Worm (Caenorhabditis elegans): ENCODE results near the gene eri-12.
A peak's percentile ranks its signal among the peaks of the same experiment; 100 is the strongest.

The eri-12 gene

DNA sequence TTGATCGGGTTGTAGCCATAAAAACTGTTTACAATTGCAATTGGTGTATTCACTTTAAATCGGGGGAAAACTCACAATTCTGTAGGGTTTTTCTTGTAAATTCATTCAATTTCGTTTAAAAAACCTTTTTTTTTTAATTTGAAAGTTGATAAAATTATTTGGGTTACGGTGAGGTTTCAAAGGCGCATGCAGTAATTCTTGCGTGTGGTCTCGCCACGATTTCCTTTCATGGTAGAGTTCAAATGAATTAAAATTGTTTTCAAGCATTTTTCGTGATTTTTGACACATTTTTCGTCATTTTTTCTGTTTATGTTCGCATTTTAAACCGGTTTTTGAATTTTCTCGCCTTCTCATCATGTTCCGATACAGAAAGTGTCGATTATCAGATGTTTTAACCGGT lies 38.0 kb downstream of the eri-12 start:
- TF ChIP-seq nhr-12 (tag; optimal IDR thresholded peaks at IDR 0.05) (no peak), elt-1 (tag; optimal IDR thresholded peaks at IDR 0.05) (no peak)

DNA sequence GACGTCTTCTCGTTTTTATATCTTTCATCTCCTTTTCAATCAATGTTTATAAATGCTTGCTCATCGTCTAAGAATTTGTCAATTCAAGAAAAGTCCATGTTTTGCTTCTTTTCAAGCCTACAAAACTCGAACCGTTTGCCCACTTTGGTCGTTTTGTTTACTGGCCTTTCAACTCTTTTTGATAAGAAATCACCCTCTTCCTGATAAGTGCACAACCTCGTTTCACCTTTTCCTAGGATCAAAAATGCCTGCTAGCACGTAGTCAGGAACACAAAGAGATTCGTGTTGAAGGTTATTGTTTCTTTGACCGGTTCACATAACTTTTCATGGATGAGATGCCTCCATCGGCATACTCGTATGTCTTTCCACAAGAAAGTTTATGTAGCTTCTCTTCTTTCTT lies 40.0 kb downstream of the eri-12 start:
- TF ChIP-seq aly-2 (tag; optimal IDR thresholded peaks at IDR 0.05) (no peak), pqm-1 (tag; optimal IDR thresholded peaks at IDR 0.05) (peak; percentile 38), elt-2 (tag; optimal IDR thresholded peaks at IDR 0.05) (peak; percentile 65)

DNA sequence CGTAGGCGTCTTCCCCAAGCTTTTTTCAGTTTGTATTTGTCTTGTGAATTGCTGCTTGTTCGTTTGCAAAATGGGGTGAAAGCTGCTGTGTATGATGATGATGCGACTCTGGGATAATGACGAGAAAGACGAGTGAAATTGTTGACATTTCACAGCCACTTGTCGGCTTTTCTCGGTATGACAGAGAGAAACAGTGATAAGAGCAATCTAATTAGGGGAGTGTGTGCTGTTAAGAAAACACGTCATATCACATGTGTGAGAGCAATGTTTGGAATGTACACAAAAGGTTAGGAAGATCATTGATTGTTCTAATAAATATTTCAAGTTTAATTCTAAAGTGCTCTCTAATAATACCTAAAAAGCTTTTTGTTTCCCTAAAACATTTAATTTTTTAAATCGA lies 41.0 kb downstream of the eri-12 start:
- no peak for TF ChIP-seq lin-39 (tag; optimal IDR thresholded peaks at IDR 0.05)
- no peak for TF ChIP-seq mml-1 (tag; optimal IDR thresholded peaks at IDR 0.05)
- TF ChIP-seq pqm-1 (tag; optimal IDR thresholded peaks at IDR 0.05) = peak; percentile 87
- TF ChIP-seq jun-1 (tag; optimal IDR thresholded peaks at IDR 0.05) = peak; percentile 15
- TF ChIP-seq nfya-1 (tag; optimal IDR thresholded peaks at IDR 0.05; ENCODE audit: insufficient read depth) = no peak
- TF ChIP-seq elt-2 (tag; optimal IDR thresholded peaks at IDR 0.05) = peak; percentile 87
- no peak for TF ChIP-seq ztf-11 (tag; optimal IDR thresholded peaks at IDR 0.05)
- TF ChIP-seq pha-4 (tag; optimal IDR thresholded peaks at IDR 0.05) = peak; percentile 86

DNA sequence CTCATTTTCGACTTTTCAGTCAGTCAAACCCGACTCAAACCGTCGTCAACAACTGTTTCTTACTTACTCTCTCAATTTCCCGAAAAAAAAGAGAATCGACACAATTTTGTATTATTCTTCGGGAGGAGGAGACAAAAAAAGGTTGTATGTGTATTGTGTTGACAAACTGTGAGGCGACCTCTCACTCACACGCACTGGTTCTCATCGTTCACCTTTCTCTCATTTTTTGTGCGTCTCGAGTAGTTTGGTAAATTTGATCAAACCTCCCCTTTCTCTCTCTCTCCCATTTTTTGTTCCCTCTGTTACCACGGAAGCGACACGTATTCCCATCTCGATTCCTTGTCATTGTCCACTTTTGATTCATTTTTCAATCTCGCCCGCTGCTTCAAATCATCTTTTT lies 42.2 kb downstream of the eri-12 start:
- TF ChIP-seq aly-2 (tag; optimal IDR thresholded peaks at IDR 0.05) (no peak), unc-39 (tag; optimal IDR thresholded peaks at IDR 0.05) (no peak), pha-4 (tag; optimal IDR thresholded peaks at IDR 0.05) (peak; percentile 95)

DNA sequence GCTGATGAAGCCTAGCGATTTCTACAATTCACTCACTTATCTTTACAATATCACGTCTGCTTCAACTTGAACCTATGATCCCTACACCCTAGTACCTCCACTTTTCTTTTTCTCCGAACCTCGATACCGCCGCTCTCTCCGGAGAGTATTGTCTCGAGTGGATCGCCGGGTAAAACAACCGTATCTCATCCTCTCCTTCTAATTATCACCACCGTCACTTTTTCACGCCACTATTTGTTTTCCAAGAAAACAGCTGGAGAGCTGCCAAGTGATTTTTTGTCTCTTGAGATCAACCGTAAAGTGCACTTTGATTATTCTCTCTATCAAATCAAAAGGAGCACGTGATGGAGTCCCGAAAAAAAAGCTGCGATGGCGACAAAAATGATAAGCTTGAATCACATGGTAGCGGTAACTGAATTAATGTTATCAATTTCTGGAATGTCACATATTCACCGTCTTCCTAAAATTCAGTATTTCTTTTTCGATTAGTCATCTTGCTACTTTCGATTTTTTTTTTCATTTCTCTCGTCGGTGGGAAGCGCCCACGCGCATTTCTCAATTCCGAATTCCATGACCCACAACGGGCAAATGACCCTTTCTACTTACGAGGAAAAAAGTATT lies 43.0 kb downstream of the eri-12 start:
- TF ChIP-seq lin-39 (tag; optimal IDR thresholded peaks at IDR 0.05) = no peak
- TF ChIP-seq pqm-1 (tag; optimal IDR thresholded peaks at IDR 0.05) = peak; percentile 89
- TF ChIP-seq ceh-82 (tag; optimal IDR thresholded peaks at IDR 0.05) = no peak
- TF ChIP-seq pha-4 (tag; optimal IDR thresholded peaks at IDR 0.05) = peak; percentile 35
- peak; percentile 63 for TF ChIP-seq jun-1 (tag; optimal IDR thresholded peaks at IDR 0.05)
- TF ChIP-seq elt-2 (tag; optimal IDR thresholded peaks at IDR 0.05) = peak; percentile 90
- no peak for TF ChIP-seq elt-1 (tag; optimal IDR thresholded peaks at IDR 0.05)

DNA sequence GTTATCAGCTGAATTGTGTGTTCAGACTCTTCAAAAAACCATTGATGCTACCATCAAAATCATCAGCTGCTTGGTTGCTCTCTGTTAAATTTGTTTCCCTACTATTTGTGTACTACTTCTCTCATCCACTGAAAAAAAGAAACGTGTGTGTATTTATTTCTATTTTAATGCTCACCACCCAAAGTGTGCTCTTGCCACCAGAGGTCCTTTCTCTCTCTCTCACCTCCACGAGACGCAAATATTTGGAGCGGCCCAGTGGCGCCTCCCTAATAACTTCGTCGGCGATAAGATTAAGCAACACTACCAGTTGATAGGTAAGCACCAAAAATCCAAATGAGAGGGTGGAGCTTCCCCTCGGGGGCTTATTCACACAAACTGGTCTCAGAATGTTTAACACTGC lies 44.2 kb downstream of the eri-12 start:
- no peak for TF ChIP-seq nhr-67 (tag; optimal IDR thresholded peaks at IDR 0.05)
- TF ChIP-seq elt-2 (tag; optimal IDR thresholded peaks at IDR 0.05) = peak; percentile 2
- peak; percentile 79 for TF ChIP-seq pha-4 (tag; optimal IDR thresholded peaks at IDR 0.05)
- TF ChIP-seq eor-1 (tag; optimal IDR thresholded peaks at IDR 0.05) = no peak

DNA sequence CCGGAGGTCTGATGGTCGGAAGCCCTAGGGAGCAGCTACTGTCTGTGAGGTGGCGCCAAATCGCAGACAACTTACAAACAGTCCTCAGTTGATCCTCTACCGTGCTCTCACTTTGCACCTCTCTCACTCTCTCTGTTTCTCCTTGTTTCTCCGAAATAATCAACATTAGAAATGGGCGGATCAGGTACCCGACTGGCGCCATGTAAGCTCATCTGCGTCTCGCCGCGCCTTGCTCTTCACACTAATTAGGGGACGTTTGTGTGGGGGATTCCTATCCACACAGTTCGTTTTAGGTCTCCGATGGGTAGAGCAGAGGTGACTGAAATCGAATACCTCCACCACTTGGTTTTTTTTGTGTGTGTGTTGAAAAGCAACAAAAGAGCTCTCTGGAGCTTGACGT lies 45.4 kb downstream of the eri-12 start:
- no peak for TF ChIP-seq elt-2 (tag; optimal IDR thresholded peaks at IDR 0.05)
- no peak for TF ChIP-seq nhr-23 (tag; optimal IDR thresholded peaks at IDR 0.05)
- TF ChIP-seq nhr-28 (tag; optimal IDR thresholded peaks at IDR 0.05) = no peak
- TF ChIP-seq nhr-67 (tag; optimal IDR thresholded peaks at IDR 0.05) = no peak
- TF ChIP-seq egl-27 (tag; optimal IDR thresholded peaks at IDR 0.05) = no peak
- TF ChIP-seq pha-4 (tag; optimal IDR thresholded peaks at IDR 0.05) = peak; percentile 73
- no peak for TF ChIP-seq lsy-12 (tag; optimal IDR thresholded peaks at IDR 0.05)
- TF ChIP-seq hmg-11 (tag; optimal IDR thresholded peaks at IDR 0.05) = no peak

DNA sequence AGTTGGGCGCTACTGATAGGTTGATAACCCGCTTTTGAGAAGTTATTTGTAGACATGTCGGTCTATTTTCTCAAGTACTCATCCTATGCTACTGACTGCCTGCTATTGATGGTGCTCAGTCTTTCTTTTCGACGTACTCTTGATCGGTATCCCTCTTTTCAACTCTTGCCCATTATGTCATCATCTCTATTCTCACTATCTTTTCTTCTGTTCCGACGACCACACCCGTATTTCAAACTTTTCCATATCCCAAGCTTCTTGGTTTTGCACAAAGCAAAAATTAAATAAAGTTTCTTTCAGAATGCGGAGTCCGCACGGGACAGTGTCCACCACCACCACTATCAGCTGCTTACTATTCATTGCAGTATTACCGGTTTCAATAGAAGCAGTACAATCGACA lies 46.3 kb downstream of the eri-12 start, which contains the start of gene F35G2.1:
Gene F35G2.1, plus strand, starts transcription at position 301 of the 400 bp plus-strand sequence.
- TF ChIP-seq pha-4 (tag; optimal IDR thresholded peaks at IDR 0.05) = peak; percentile 26
- no peak for TF ChIP-seq lsy-12 (tag; optimal IDR thresholded peaks at IDR 0.05)

DNA sequence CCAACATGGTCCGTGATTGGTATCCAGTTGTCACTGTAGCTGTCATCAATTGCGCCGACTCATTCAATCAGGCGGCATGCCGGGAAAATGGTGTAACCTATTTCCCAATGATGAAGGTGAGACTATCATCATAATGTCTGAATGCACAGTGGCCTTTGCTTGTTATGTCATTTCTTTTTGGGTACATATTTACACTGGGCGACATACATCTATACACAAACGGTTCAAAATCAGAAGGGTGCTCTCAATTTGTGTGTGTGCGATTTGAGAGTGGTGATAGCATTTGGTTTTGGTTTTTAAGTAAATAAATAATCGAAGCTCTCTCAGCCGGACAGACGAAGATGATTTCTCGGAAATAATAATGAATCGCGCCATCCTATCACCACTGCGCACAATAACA lies 47.3 kb downstream of the eri-12 start:
- TF ChIP-seq aly-2 (tag; optimal IDR thresholded peaks at IDR 0.05) (no peak), nhr-28 (tag; optimal IDR thresholded peaks at IDR 0.05) (no peak), egl-5 (tag; optimal IDR thresholded peaks at IDR 0.05) (no peak), hmg-11 (tag; optimal IDR thresholded peaks at IDR 0.05) (no peak), pha-4 (tag; optimal IDR thresholded peaks at IDR 0.05) (peak; percentile 85)

DNA sequence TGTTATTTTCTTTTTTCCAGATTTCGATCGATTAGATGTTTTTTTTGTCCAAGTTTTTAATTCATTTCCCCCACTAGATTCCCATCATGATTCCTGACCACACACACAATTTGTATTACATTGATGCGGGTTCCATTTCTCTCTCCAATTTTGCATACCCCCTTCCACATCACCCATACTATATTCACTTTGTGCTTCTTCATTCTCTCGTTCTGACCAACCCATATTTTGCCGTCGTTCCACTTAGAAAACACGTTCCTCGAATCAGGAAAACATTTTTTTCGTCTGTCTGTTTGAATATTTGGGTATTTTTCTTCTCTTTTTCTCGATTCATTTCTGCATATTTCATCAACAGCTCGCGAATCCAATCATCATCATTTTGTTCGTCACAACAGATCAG lies 50.8 kb downstream of the eri-12 start:
- TF ChIP-seq nhr-25 (tag; optimal IDR thresholded peaks at IDR 0.05) (no peak), ceh-16 (tag; optimal IDR thresholded peaks at IDR 0.05) (no peak), hmg-11 (tag; optimal IDR thresholded peaks at IDR 0.05) (no peak), sea-2 (GFP tag; optimal IDR thresholded peaks at IDR 0.05) (no peak), aly-2 (tag; optimal IDR thresholded peaks at IDR 0.05) (no peak), nhr-12 (tag; optimal IDR thresholded peaks at IDR 0.05) (no peak), eor-1 (tag; optimal IDR thresholded peaks at IDR 0.05) (no peak), pha-4 (tag; optimal IDR thresholded peaks at IDR 0.05) (no peak), ceh-9 (tag; optimal IDR thresholded peaks at IDR 0.05) (no peak), nhr-28 (tag; optimal IDR thresholded peaks at IDR 0.05) (no peak), ceh-82 (tag; optimal IDR thresholded peaks at IDR 0.05) (no peak), nhr-11 (tag; optimal IDR thresholded peaks at IDR 0.05) (no peak), ztf-4 (tag; optimal IDR thresholded peaks at IDR 0.05) (no peak), nhr-43 (tag; optimal IDR thresholded peaks at IDR 0.05; ENCODE audit: poor library complexity, severe bottlenecking) (no peak), nhr-76 (tag; optimal IDR thresholded peaks at IDR 0.05) (no peak), ceh-28 (tag; optimal IDR thresholded peaks at IDR 0.05) (no peak), unc-62 (GFP tag; optimal IDR thresholded peaks at IDR 0.05) (no peak)

All from whole organism, L3 larva.